Worm (Caenorhabditis elegans) whole organism, L3 larva: ENCODE measurements around the gene Y16E11A.4.

Experiments
- egl-27 ChIP-seq: sonication (generic microtip); optimal IDR thresholded peaks from 4 replicates; lab custom pipeline; 2017; ENCODE audit warnings: missing biosample characterization, missing genetic modification reagents, missing genetic modification characterization
- nhr-77 ChIP-seq: fragments of 150-350 bp; optimal IDR thresholded peaks from 2 replicates; lab custom pipeline; 2014; ENCODE audit warnings: missing biosample characterization, missing genetic modification characterization

ce11 chrII:2012698-2013097 lies 25.6 kb downstream of the Y16E11A.4 start, which contains the start of gene F59H6.15:
- no peak for TF ChIP-seq nhr-77 (tag; lab: Kevin White, UChicago)
- TF ChIP-seq egl-27 (tag; lab: Kevin White, UChicago), result no peak
